Worm (Caenorhabditis elegans) whole organism, L3 larva: ENCODE measurements around the gene F41G3.20.

Experiments used
- ceh-16 ChIP-seq: sonication (generic microtip); optimal IDR thresholded peaks from 2 replicates; lab custom pipeline; 2017; ENCODE audit warnings: missing biosample characterization, missing genetic modification characterization
- elt-1 ChIP-seq: fragments of 150-350 bp; optimal IDR thresholded peaks from 2 replicates; lab custom pipeline; 2014; ENCODE audit warnings: missing biosample characterization, missing genetic modification characterization
- zag-1 ChIP-seq: fragments of 150-350 bp; optimal IDR thresholded peaks from 2 replicates; lab custom pipeline; 2014; ENCODE audit warnings: missing biosample characterization, missing genetic modification characterization

DNA sequence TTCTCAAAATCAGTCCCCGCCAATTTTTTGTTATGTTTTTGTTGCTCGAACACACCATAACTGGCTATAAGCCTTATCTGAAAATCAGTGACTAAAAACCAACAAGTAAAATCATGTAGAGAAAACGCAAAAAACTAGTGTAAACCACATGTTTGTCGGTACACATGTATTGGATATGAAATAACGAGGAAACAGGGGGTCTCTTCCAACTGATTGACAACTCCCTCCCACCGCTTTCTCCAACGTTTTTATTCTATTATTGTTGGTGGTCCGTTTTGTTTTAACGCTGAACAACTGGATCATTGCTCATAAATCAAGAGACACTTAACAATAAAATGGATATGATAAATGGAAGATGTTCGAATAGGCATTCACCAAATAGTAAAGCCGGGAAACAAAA lies 24.0 kb downstream of the F41G3.20 start:
- TF ChIP-seq ceh-16 (tag; lab: Kevin White, UChicago) = no peak
- TF ChIP-seq zag-1 = no peak
- TF ChIP-seq elt-1 (tag; lab: Kevin White, UChicago) = no peak
